Worm (Caenorhabditis elegans) whole organism, mixed stage, embryonic: Measurements from ENCODE around the gene sru-27.

Experiments
- lsy-2 ChIP-seq: fragments of 150-350 bp; optimal IDR thresholded peaks from 2 replicates; lab custom pipeline; 2014; ENCODE audit warnings: missing biosample characterization, missing genetic modification characterization
- mab-5 ChIP-seq: fragments of 150-350 bp; optimal IDR thresholded peaks from 2 replicates; lab custom pipeline; 2014; ENCODE audit warnings: missing biosample characterization, missing genetic modification characterization
- nhr-237 ChIP-seq: fragments of 150-350 bp; optimal IDR thresholded peaks from 2 replicates; lab custom pipeline; 2014; ENCODE audit warnings: missing biosample characterization, missing genetic modification characterization
- nhr-28 ChIP-seq: fragments of 150-350 bp; optimal IDR thresholded peaks from 2 replicates; lab custom pipeline; 2014; ENCODE audit warnings: missing biosample characterization, missing genetic modification characterization
- nhr-76 ChIP-seq: sonication (generic microtip); optimal IDR thresholded peaks from 2 replicates; lab custom pipeline; 2017; ENCODE audit warnings: missing biosample characterization, missing genetic modification characterization
- pha-4 ChIP-seq: fragments of 150-350 bp; optimal IDR thresholded peaks from 2 replicates; lab custom pipeline; 2018; ENCODE audit warnings: missing biosample characterization, missing genetic modification reagents, missing genetic modification characterization
- ztf-11 ChIP-seq: fragments of 150-350 bp; optimal IDR thresholded peaks from 2 replicates; lab custom pipeline; 2014; ENCODE audit warnings: missing biosample characterization, missing genetic modification characterization

DNA sequence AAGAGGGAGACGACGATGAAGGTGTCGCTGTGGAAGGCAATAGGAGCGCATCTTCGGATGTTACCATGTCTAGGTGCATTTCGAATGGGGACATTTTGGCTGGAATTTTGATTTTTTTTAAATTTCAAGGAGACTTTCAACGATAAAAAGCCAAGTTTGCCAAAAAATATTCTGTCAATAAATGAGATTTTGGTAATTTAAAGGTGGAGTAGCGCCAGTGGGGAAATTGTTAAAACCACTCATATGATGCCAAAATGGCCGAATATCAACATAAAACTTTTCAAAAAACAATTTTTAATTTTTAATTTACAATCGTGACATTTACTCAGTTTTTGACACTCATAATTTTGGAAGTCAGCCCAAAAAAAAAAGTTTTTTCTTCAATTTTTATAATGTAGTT is 12.3 kb downstream of the sru-27 start, which contains the start of gene nhr-260:
- TF ChIP-seq nhr-76 (tag; lab: Kevin White, UChicago) (no peak), nhr-28 (tag; lab: Kevin White, UChicago) (no peak), lsy-2 (tag; lab: Kevin White, UChicago) (no peak), ztf-11 (tag; lab: Kevin White, UChicago) (no peak), nhr-237 (tag; lab: Kevin White, UChicago) (no peak), mab-5 (tag; lab: Kevin White, UChicago) (no peak), pha-4 (no peak)
